Fruit fly (Drosophila melanogaster): ENCODE results near the gene fy.
A peak's percentile ranks its signal among the peaks of the same experiment; 100 is the strongest.

fy gene

dm6 chr2L:8399863-8400598 is 3.0 kb downstream of the fy start, which contains the start of gene CG31898 (continued):
- TF ChIP-seq MBD-R2 (GFP tag; IDR thresholded peaks at IDR 0.05) (peak; percentile 64), Adf1 (GFP tag; IDR thresholded peaks at IDR 0.05) (no peak), Doc3 (GFP tag; IDR thresholded peaks at IDR 0.05; ENCODE audit: partially characterized antibody) (no peak), Hr39 (optimal IDR thresholded peaks at IDR 0.05) (no peak), E2f1 (GFP tag; IDR thresholded peaks at IDR 0.05) (no peak), CG34422 (GFP tag; IDR thresholded peaks at IDR 0.05) (no peak), Camta (GFP tag; optimal IDR thresholded peaks at IDR 0.05) (no peak), lbe (GFP tag; optimal IDR thresholded peaks at IDR 0.05) (peak; percentile 47), ems (GFP tag; optimal IDR thresholded peaks at IDR 0.05) (no peak), trem (tag; optimal IDR thresholded peaks at IDR 0.05) (peak; percentile 21), trh (GFP tag; optimal IDR thresholded peaks at IDR 0.05) (no peak), hth (optimal IDR thresholded peaks at IDR 0.05) (no peak), C15 (GFP tag; IDR thresholded peaks at IDR 0.05) (no peak), gsb-n (tag; optimal IDR thresholded peaks at IDR 0.05) (no peak), sug (tag; optimal IDR thresholded peaks at IDR 0.05) (no peak), Dad (GFP tag; optimal IDR thresholded peaks at IDR 0.05) (no peak), CG13424 (tag; optimal IDR thresholded peaks at IDR 0.05) (no peak), mirr (GFP tag; optimal IDR thresholded peaks at IDR 0.05) (no peak), inv (GFP tag; IDR thresholded peaks at IDR 0.05; ENCODE audit: partially characterized antibody) (no peak), D19A (tag; optimal IDR thresholded peaks at IDR 0.05) (no peak), ATbp (GFP tag; optimal IDR thresholded peaks at IDR 0.05) (no peak), CG2199 (GFP tag; IDR thresholded peaks at IDR 0.05) (no peak), Dref (GFP tag; IDR thresholded peaks at IDR 0.05) (peak; percentile 78), corto (GFP tag; optimal IDR thresholded peaks at IDR 0.05) (no peak), CG10147 (GFP tag; optimal IDR thresholded peaks at IDR 0.05) (no peak), Kr (GFP tag; optimal IDR thresholded peaks at IDR 0.05) (no peak), nerfin-2 (GFP tag; IDR thresholded peaks at IDR 0.05; ENCODE audit: partially characterized antibody) (peak; percentile 48; the same call in 1 of the 2 replicates), Hr78 (GFP tag; optimal IDR thresholded peaks at IDR 0.05) (no peak), Lim3 (GFP tag; IDR thresholded peaks at IDR 0.05) (no peak), gt (GFP tag; IDR thresholded peaks at IDR 0.05) (no peak), CG4360 (GFP tag; IDR thresholded peaks at IDR 0.05) (no peak), CG11560 (tag; IDR thresholded peaks at IDR 0.05) (peak; percentile 96), sqz (GFP tag; optimal IDR thresholded peaks at IDR 0.05) (no peak), CG15479 (GFP tag; optimal IDR thresholded peaks at IDR 0.05) (no peak), Fer3 (tag; optimal IDR thresholded peaks at IDR 0.05) (no peak), HLHmδ (GFP tag; optimal IDR thresholded peaks at IDR 0.05) (no peak), pum (GFP tag; optimal IDR thresholded peaks at IDR 0.05) (no peak), ab (GFP tag; optimal IDR thresholded peaks at IDR 0.05) (no peak), CG6791 (GFP tag; IDR thresholded peaks at IDR 0.05; ENCODE audit: partially characterized antibody) (no peak; the same call in 2 of the 3 replicates), CG12769 (tag; optimal IDR thresholded peaks at IDR 0.05) (no peak), CG8290 (GFP tag; optimal IDR thresholded peaks at IDR 0.05) (no peak), CG8290 (tag; optimal IDR thresholded peaks at IDR 0.05) (no peak), CG12659 (GFP tag; optimal IDR thresholded peaks at IDR 0.05) (peak; percentile 1)
